Worm (Caenorhabditis elegans) whole organism, young adult: ENCODE data around the gene F52H2.5.
A peak's percentile ranks its signal among the peaks of the same experiment; 100 is the strongest.

ENCODE experiments used
- B0035.1 ChIP-seq: sonication (generic microtip); optimal IDR thresholded peaks from 2 replicates; lab custom pipeline; 2016; ENCODE audit warnings: missing genetic modification characterization, mild to moderate bottlenecking, missing compliant biosample characterization, missing genotype, missing genetic modification reagents
- B0261.1 ChIP-seq: sonication (generic microtip); optimal IDR thresholded peaks from 2 replicates; lab custom pipeline; 2016; ENCODE audit warnings: mild to moderate bottlenecking, missing genetic modification characterization, moderate library complexity, missing compliant biosample characterization
- C17E4.6 ChIP-seq: fragments of 200-800 bp; sonication (Bioruptor generic); IDR thresholded peaks from 2 replicates; pipeline ENCODE4 v1.3.6; 2022; ENCODE audit warnings: missing genetic modification reagents, missing genetic modification characterization, missing compliant biosample characterization
- D2030.7 ChIP-seq: fragments of 200-800 bp; sonication (Bioruptor generic); IDR thresholded peaks from 2 replicates; pipeline ENCODE4 v1.3.6; 2022; ENCODE audit warnings: missing genetic modification reagents, missing genetic modification characterization, missing compliant biosample characterization
- F33H1.4 ChIP-seq: fragments of 200-800 bp; sonication (Bioruptor generic); IDR thresholded peaks from 2 replicates; pipeline ENCODE4 v1.3.6; 2022; ENCODE audit warnings: missing genetic modification reagents, missing genetic modification characterization, missing compliant biosample characterization
- T07F8.4 ChIP-seq: sonication (generic microtip); optimal IDR thresholded peaks from 2 replicates; lab custom pipeline; 2016; ENCODE audit warnings: mild to moderate bottlenecking, missing genetic modification characterization, moderate library complexity, missing compliant biosample characterization
- T26A5.8 ChIP-seq: sonication (generic microtip); optimal IDR thresholded peaks from 2 replicates; lab custom pipeline; 2016; ENCODE audit warnings: missing genetic modification characterization, missing compliant biosample characterization
- ama-1 ChIP-seq, 3 experiments: fragments of 150-350 bp in 1 of 3; sonication (generic microtip) in 2 of 3; optimal IDR thresholded peaks; 2 replicates each; lab custom pipeline; 2014 to 2018; ENCODE audit warnings: missing biosample characterization in 2 of 3, missing genetic modification characterization in 2 of 3, missing genetic modification reagents in 2 of 3
- atf-7 ChIP-seq: sonication (generic microtip); optimal IDR thresholded peaks from 2 replicates; lab custom pipeline; 2017; ENCODE audit warnings: mild to moderate bottlenecking, missing genetic modification characterization, missing compliant biosample characterization
- attf-3 ChIP-seq: fragments of 200-800 bp; sonication (Bioruptor generic); conservative IDR thresholded peaks from 2 replicates; pipeline ENCODE4 v1.3.6; 2022; ENCODE audit warnings: missing genetic modification reagents, missing genetic modification characterization, missing compliant biosample characterization
- cebp-1 ChIP-seq, 2 experiments: fragments of 200-800 bp in 1 of 2; sonication (Bioruptor generic) in 1 of 2; sonication (generic microtip) in 1 of 2; IDR thresholded peaks in 1 of 2; optimal IDR thresholded peaks in 1 of 2; 2 replicates each; pipeline versions ENCODE4 v1.3.6 to Lab custom; 2017 to 2022; ENCODE audit warnings: missing compliant biosample characterization in 2 of 2, missing genetic modification characterization in 2 of 2, mild to moderate bottlenecking in 1 of 2, missing genetic modification reagents in 1 of 2, moderate library complexity in 1 of 2
- cebp-2 ChIP-seq: fragments of 200-800 bp; sonication (Bioruptor generic); IDR thresholded peaks from 2 replicates; pipeline ENCODE4 v1.3.6; 2022; ENCODE audit warnings: missing genetic modification characterization, missing compliant biosample characterization
- ceh-40 ChIP-seq: fragments of 200-800 bp; sonication (Bioruptor generic); IDR thresholded peaks from 2 replicates; pipeline ENCODE4 v1.3.6; 2022; ENCODE audit warnings: missing genetic modification characterization, missing compliant biosample characterization
- ceh-79 ChIP-seq: sonication (generic microtip); optimal IDR thresholded peaks from 2 replicates; lab custom pipeline; 2017; ENCODE audit warnings: mild to moderate bottlenecking, missing genetic modification characterization, missing compliant biosample characterization
- ceh-91 ChIP-seq: fragments of 200-800 bp; sonication (Bioruptor generic); IDR thresholded peaks from 2 replicates; pipeline ENCODE4 v1.3.6; 2022; ENCODE audit warnings: missing genetic modification reagents, missing genetic modification characterization, missing compliant biosample characterization
- die-1 ChIP-seq: sonication (generic microtip); optimal IDR thresholded peaks from 2 replicates; lab custom pipeline; 2016; ENCODE audit warnings: missing genotype, mild to moderate bottlenecking, missing genetic modification characterization, missing compliant biosample characterization
- egl-44 ChIP-seq: fragments of 200-800 bp; sonication (Bioruptor generic); IDR thresholded peaks from 2 replicates; pipeline ENCODE4 v1.3.6; 2022; ENCODE audit warnings: missing genetic modification reagents, missing genetic modification characterization, missing compliant biosample characterization
- him-1 ChIP-seq: sonication (generic microtip); optimal IDR thresholded peaks from 2 replicates; lab custom pipeline; 2016; ENCODE audit warnings: missing genotype, missing genetic modification reagents, missing genetic modification characterization, missing compliant biosample characterization
- hmg-1.2 ChIP-seq: fragments of 200-800 bp; sonication (Bioruptor generic); IDR thresholded peaks from 2 replicates; pipeline ENCODE4 v1.3.6; 2022; ENCODE audit warnings: missing genetic modification reagents, missing genetic modification characterization, missing compliant biosample characterization
- hsf-1 ChIP-seq: fragments of 200-800 bp; sonication (Bioruptor generic); IDR thresholded peaks from 2 replicates; pipeline ENCODE4 v1.3.6; 2022; ENCODE audit warnings: missing genetic modification reagents, missing genetic modification characterization, missing compliant biosample characterization
- let-526 ChIP-seq: fragments of 200-800 bp; sonication (Bioruptor generic); IDR thresholded peaks from 2 replicates; pipeline ENCODE4 v1.3.6; 2022; ENCODE audit warnings: missing genetic modification reagents, missing genetic modification characterization, missing compliant biosample characterization
- let-607 ChIP-seq, 2 experiments: fragments of 200-800 bp in 1 of 2; sonication (Bioruptor generic) in 1 of 2; sonication (generic microtip) in 1 of 2; optimal IDR thresholded peaks; 2 replicates each; lab custom pipeline; 2016 to 2018; ENCODE audit warnings: mild to moderate bottlenecking in 2 of 2, missing compliant biosample characterization in 2 of 2, missing genetic modification characterization in 2 of 2, moderate library complexity in 2 of 2, missing genotype in 1 of 2
- lin-26 ChIP-seq: fragments of 200-800 bp; sonication (Bioruptor generic); IDR thresholded peaks from 2 replicates; pipeline ENCODE4 v1.3.6; 2022; ENCODE audit warnings: missing genetic modification reagents, missing genetic modification characterization, missing compliant biosample characterization
- lin-35 ChIP-seq, 3 experiments: fragments of 150-350 bp in 2 of 3; sonication (generic microtip) in 1 of 3; optimal IDR thresholded peaks; 2 replicates each; lab custom pipeline; 2014 to 2018; ENCODE audit warnings: missing biosample characterization in 3 of 3, missing genetic modification characterization in 3 of 3, missing genetic modification reagents in 3 of 3
- lin-54 ChIP-seq: fragments of 200-800 bp; sonication (Bioruptor generic); optimal IDR thresholded peaks from 2 replicates; lab custom pipeline; 2018; ENCODE audit warnings: mild to moderate bottlenecking, missing genetic modification characterization, missing compliant biosample characterization
- lsy-27 ChIP-seq: sonication (generic microtip); optimal IDR thresholded peaks from 2 replicates; lab custom pipeline; 2017; ENCODE audit warnings: missing genetic modification characterization, mild to moderate bottlenecking, missing compliant biosample characterization, antibody characterized with exemption, missing genotype, borderline replicate concordance; ENCODE audit not compliant: insufficient read depth
- madf-3 ChIP-seq: fragments of 200-800 bp; sonication (Bioruptor generic); IDR thresholded peaks from 2 replicates; pipeline ENCODE4 v1.3.6; 2022; ENCODE audit warnings: missing genetic modification reagents, missing genetic modification characterization, missing compliant biosample characterization
- madf-6 ChIP-seq: fragments of 200-800 bp; sonication (Bioruptor generic); IDR thresholded peaks from 2 replicates; pipeline ENCODE4 v1.3.6; 2022; ENCODE audit warnings: missing genetic modification reagents, missing genetic modification characterization, missing compliant biosample characterization
- mcd-1 ChIP-seq: fragments of 200-800 bp; sonication (Bioruptor generic); IDR thresholded peaks from 2 replicates; pipeline ENCODE4 v1.3.6; 2022; ENCODE audit warnings: missing genetic modification reagents, missing genetic modification characterization, missing compliant biosample characterization
- mes-4 ChIP-seq: sonication (generic microtip); optimal IDR thresholded peaks from 2 replicates; lab custom pipeline; 2016; ENCODE audit warnings: missing genotype, missing genetic modification characterization, missing compliant biosample characterization
- nfyb-1 ChIP-seq: fragments of 200-800 bp; sonication (Bioruptor generic); IDR thresholded peaks from 2 replicates; pipeline ENCODE4 v1.3.6; 2022; ENCODE audit warnings: missing genetic modification reagents, missing genetic modification characterization, missing compliant biosample characterization
- nhr-27 ChIP-seq: fragments of 200-800 bp; sonication (Bioruptor generic); optimal IDR thresholded peaks from 2 replicates; lab custom pipeline; 2018; ENCODE audit warnings: mild to moderate bottlenecking, missing genetic modification characterization, moderate library complexity, missing compliant biosample characterization
- nhr-90 ChIP-seq: sonication (generic microtip); optimal IDR thresholded peaks from 2 replicates; lab custom pipeline; 2016; ENCODE audit warnings: missing genotype, mild to moderate bottlenecking, missing genetic modification characterization, missing compliant biosample characterization
- pbrm-1 ChIP-seq: fragments of 200-800 bp; sonication (Bioruptor generic); IDR thresholded peaks from 2 replicates; pipeline ENCODE4 v1.3.6; 2022; ENCODE audit warnings: missing genetic modification reagents, missing genetic modification characterization, missing compliant biosample characterization
- pha-4 ChIP-seq: fragments of 150-350 bp; sonication (generic microtip); optimal IDR thresholded peaks from 2 replicates; lab custom pipeline; 2014; ENCODE audit warnings: missing biosample characterization, missing genetic modification reagents, missing genetic modification characterization
- rcor-1 ChIP-seq: fragments of 200-800 bp; sonication (Bioruptor generic); IDR thresholded peaks from 2 replicates; pipeline ENCODE4 v1.3.6; 2022; ENCODE audit warnings: missing genetic modification reagents, missing genetic modification characterization, missing compliant biosample characterization
- repo-1 ChIP-seq: sonication (generic microtip); optimal IDR thresholded peaks from 2 replicates; lab custom pipeline; 2017; ENCODE audit warnings: mild to moderate bottlenecking, missing genetic modification characterization, missing compliant biosample characterization
- rpc-1 ChIP-seq, 2 experiments: fragments of 150-350 bp in 1 of 2; sonication (generic microtip) in 1 of 2; optimal IDR thresholded peaks; 2 replicates each; lab custom pipeline; 2014 to 2018; ENCODE audit warnings: missing biosample characterization in 1 of 2, missing genetic modification characterization in 1 of 2, missing genetic modification reagents in 1 of 2, missing genotype in 1 of 2
- snpc-1.1 ChIP-seq: sonication (generic microtip); optimal IDR thresholded peaks from 2 replicates; lab custom pipeline; 2017; ENCODE audit warnings: missing genetic modification characterization, mild to moderate bottlenecking, missing compliant biosample characterization, antibody characterized with exemption, moderate library complexity, missing genotype, missing genetic modification reagents; ENCODE audit not compliant: insufficient read depth
- tbp1 ChIP-seq: fragments of 200-800 bp; sonication (Bioruptor generic); optimal IDR thresholded peaks from 2 replicates; lab custom pipeline; 2018; ENCODE audit warnings: mild to moderate bottlenecking, missing genetic modification characterization, missing compliant biosample characterization
- unc-62 ChIP-seq: fragments of 150-350 bp; optimal IDR thresholded peaks from 2 replicates; lab custom pipeline; 2014; ENCODE audit warnings: missing biosample characterization, missing genetic modification reagents, missing genetic modification characterization
- zfh-2 ChIP-seq: fragments of 200-800 bp; sonication (Bioruptor generic); conservative IDR thresholded peaks from 2 replicates; pipeline ENCODE4 v1.3.6; 2022; ENCODE audit warnings: missing genetic modification reagents, missing genetic modification characterization, missing compliant biosample characterization
- zim-3 ChIP-seq: sonication (generic microtip); optimal IDR thresholded peaks from 2 replicates; lab custom pipeline; 2017; ENCODE audit warnings: mild to moderate bottlenecking, missing genetic modification characterization, moderate library complexity, missing compliant biosample characterization
- ztf-18 ChIP-seq: sonication (generic microtip); optimal IDR thresholded peaks from 2 replicates; lab custom pipeline; 2016; ENCODE audit warnings: missing genotype, mild to moderate bottlenecking, missing genetic modification characterization, missing compliant biosample characterization

The F52H2.5 gene

ce11 chrX:2531276-2531675 lies 28.6 kb downstream of the F52H2.5 start (continued):
- peak; percentile 69 for TF ChIP-seq pbrm-1 (GFP tag; lab: Robert Waterston, UW)

ce11 chrX:2527877-2528276 lies 32.0 kb downstream of the F52H2.5 start:
- TF ChIP-seq mes-4 (tag; lab: Kevin White, UChicago) (peak; percentile 54), lin-54 (GFP tag; lab: Kevin White, UChicago) (no peak), die-1 (tag; lab: Kevin White, UChicago) (peak; percentile 74), madf-6 (no peak; the same call in 1 of the 2 replicates), B0035.1 (peak; percentile 3), ceh-40 (GFP tag; lab: Robert Waterston, UW) (0 out of 2 replicates have a peak, but pooled peaks have one; percentile 45), rpc-1 (optimal IDR thresholded peaks at IDR 0.05; lab: Kevin White, UChicago) (peak; percentile 77), rpc-1 (tag; optimal IDR thresholded peaks at IDR 0.05; lab: Kevin White, UChicago) (peak; percentile 82), lin-26 (GFP tag; lab: Robert Waterston, UW) (peak; percentile 78), tbp1 (GFP tag; lab: Kevin White, UChicago) (peak; percentile 93), T26A5.8 (tag; lab: Kevin White, UChicago) (peak; percentile 39), ceh-79 (tag; lab: Kevin White, UChicago) (no peak), repo-1 (peak; percentile 46), mcd-1 (GFP tag; lab: Robert Waterston, UW) (peak; percentile 45; the same call in 1 of the 2 replicates), zim-3 (tag; lab: Kevin White, UChicago) (peak; percentile 70), attf-3 (GFP tag; lab: Robert Waterston, UW) (no peak), unc-62 (GFP tag; lab: Kevin White, UChicago) (no peak), hsf-1 (GFP tag; lab: Robert Waterston, UW) (0 out of 2 replicates have a peak, but pooled peaks have one; percentile 30), madf-3 (GFP tag; lab: Robert Waterston, UW) (0 out of 2 replicates have a peak, but pooled peaks have one; percentile 65), nfyb-1 (GFP tag; lab: Robert Waterston, UW) (peak; percentile 81), lin-35 (GFP tag; optimal IDR thresholded peaks at IDR 0.05; lab: Kevin White, UChicago) (peak in 1 of 3 experiments; percentile 45), ama-1 (optimal IDR thresholded peaks at IDR 0.05; lab: Kevin White, UChicago) (no peak), ama-1 (GFP tag; optimal IDR thresholded peaks at IDR 0.05; lab: Kevin White, UChicago) (peak; percentile 3 to 26), atf-7 (tag; lab: Kevin White, UChicago) (no peak), nhr-27 (tag; lab: Kevin White, UChicago) (no peak), ztf-18 (tag; lab: Kevin White, UChicago) (peak; percentile 57), F33H1.4 (GFP tag; lab: Robert Waterston, UW) (no peak), zfh-2 (GFP tag; lab: Robert Waterston, UW) (peak; percentile 69), pha-4 (tag; lab: Kevin White, UChicago) (no peak), let-607 (tag; optimal IDR thresholded peaks at IDR 0.05; lab: Kevin White, UChicago) (peak in 1 of 2 experiments; percentile 47), T07F8.4 (tag; lab: Kevin White, UChicago) (no peak), snpc-1.1 (no peak), nhr-90 (tag; lab: Kevin White, UChicago) (peak; percentile 71), ceh-91 (GFP tag; lab: Robert Waterston, UW) (no peak), cebp-1 (GFP tag; IDR thresholded peaks at IDR 0.05; lab: Robert Waterston, UW) (no peak), cebp-1 (tag; optimal IDR thresholded peaks at IDR 0.05; lab: Kevin White, UChicago) (peak; percentile 56), him-1 (tag; lab: Kevin White, UChicago) (peak; percentile 21), let-526 (peak; percentile 45; the same call in 1 of the 2 replicates), D2030.7 (GFP tag; lab: Robert Waterston, UW) (peak; percentile 66), rcor-1 (0 out of 2 replicates have a peak, but pooled peaks have one; percentile 36), egl-44 (GFP tag; lab: Robert Waterston, UW) (0 out of 2 replicates have a peak, but pooled peaks have one; percentile 35), lsy-27 (tag; lab: Kevin White, UChicago) (no peak), cebp-2 (GFP tag; lab: Robert Waterston, UW) (0 out of 2 replicates have a peak, but pooled peaks have one; percentile 50), B0261.1 (tag; lab: Kevin White, UChicago) (peak; percentile 89), C17E4.6 (GFP tag; lab: Robert Waterston, UW) (no peak), pbrm-1 (GFP tag; lab: Robert Waterston, UW) (0 out of 2 replicates have a peak, but pooled peaks have one; percentile 36), hmg-1.2 (GFP tag; lab: Robert Waterston, UW) (peak; percentile 69)
